Fruit fly (Drosophila melanogaster) whole organism, embryonic: ENCODE results near the gene CG32079.

Experiments used
- ATbp ChIP-seq: fragments of 200-800 bp; sonication (Bioruptor generic); optimal IDR thresholded peaks from 2 replicates; lab custom pipeline; 2017; ENCODE audit warnings: missing biosample characterization, mild to moderate bottlenecking, missing genetic modification characterization, missing genetic modification reagents
- Atf6 ChIP-seq: fragments of 200-800 bp; sonication (Bioruptor generic); IDR thresholded peaks from 2 replicates; pipeline ENCODE4 v1.3.6; 2022; ENCODE audit warnings: missing biosample characterization, missing genetic modification characterization
- BtbVII ChIP-seq: fragments of 200-800 bp; sonication (Bioruptor generic); optimal IDR thresholded peaks from 3 replicates; lab custom pipeline; 2017; ENCODE audit warnings: missing biosample characterization, mild to moderate bottlenecking, missing genetic modification characterization
- CG12299 ChIP-seq: fragments of 200-800 bp; sonication (Bioruptor generic); optimal IDR thresholded peaks from 2 replicates; lab custom pipeline; 2018; ENCODE audit warnings: missing biosample characterization, mild to moderate bottlenecking, missing genetic modification characterization
- CG13296 ChIP-seq: fragments of 200-800 bp; sonication (Bioruptor generic); optimal IDR thresholded peaks from 3 replicates; lab custom pipeline; 2018; ENCODE audit warnings: missing biosample characterization, mild to moderate bottlenecking, missing genetic modification characterization
- CG14014 ChIP-seq: fragments of 200-800 bp; sonication (Bioruptor generic); IDR thresholded peaks from 2 replicates; pipeline ENCODE4 v1.3.6; 2022; ENCODE audit warnings: missing biosample characterization, missing genetic modification characterization
- CG14050 ChIP-seq: fragments of 200-800 bp; sonication (Bioruptor generic); IDR thresholded peaks from 3 replicates; pipeline ENCODE4 v1.3.6; 2022; ENCODE audit warnings: missing biosample characterization, missing genetic modification characterization
- CG14860 ChIP-seq: fragments of 200-800 bp; sonication (Bioruptor generic); IDR thresholded peaks from 3 replicates; pipeline ENCODE4 v1.3.6; 2022; ENCODE audit warnings: missing biosample characterization, missing genetic modification characterization; ENCODE audit not compliant: partially characterized antibody
- CG14965 ChIP-seq: fragments of 200-800 bp; sonication (Bioruptor generic); optimal IDR thresholded peaks from 2 replicates; lab custom pipeline; 2016; ENCODE audit warnings: missing biosample characterization, missing genetic modification characterization, borderline replicate concordance
- CG15073 ChIP-seq: fragments of 200-800 bp; sonication (Bioruptor generic); optimal IDR thresholded peaks from 2 replicates; lab custom pipeline; 2016; ENCODE audit warnings: missing biosample characterization, missing genetic modification characterization
- CG17186 ChIP-seq: fragments of 200-800 bp; sonication (Bioruptor generic); optimal IDR thresholded peaks from 3 replicates; lab custom pipeline; 2017; ENCODE audit warnings: missing biosample characterization, missing genetic modification reagents, missing genetic modification characterization
- CG17328 ChIP-seq: fragments of 200-800 bp; sonication (Bioruptor generic); IDR thresholded peaks from 2 replicates; pipeline ENCODE4 v1.3.6; 2022; ENCODE audit warnings: missing biosample characterization, missing genetic modification characterization
- CG31441 ChIP-seq: fragments of 200-800 bp; sonication (Bioruptor generic); IDR thresholded peaks from 2 replicates; pipeline ENCODE4 v1.3.6; 2022; ENCODE audit warnings: missing biosample characterization, missing genetic modification characterization
- CG33213 ChIP-seq: fragments of 200-800 bp; sonication (Bioruptor generic); optimal IDR thresholded peaks from 3 replicates; lab custom pipeline; 2016; ENCODE audit warnings: missing biosample characterization, missing genetic modification characterization
- CG4360 ChIP-seq: fragments of 200-800 bp; sonication (Bioruptor generic); IDR thresholded peaks from 2 replicates; pipeline ENCODE4 v1.3.6; 2022; ENCODE audit warnings: missing biosample characterization, missing genetic modification characterization
- CG5953 ChIP-seq: fragments of 200-800 bp; sonication (Bioruptor generic); IDR thresholded peaks from 2 replicates; pipeline ENCODE4 v1.3.6; 2022; ENCODE audit warnings: missing biosample characterization, missing genetic modification characterization
- CG6765 ChIP-seq: fragments of 200-800 bp; sonication (Bioruptor generic); optimal IDR thresholded peaks from 3 replicates; lab custom pipeline; 2017; ENCODE audit warnings: missing biosample characterization, mild to moderate bottlenecking, missing genetic modification characterization
- CG6813 ChIP-seq: fragments of 200-800 bp; sonication (Bioruptor generic); optimal IDR thresholded peaks from 2 replicates; lab custom pipeline; 2017; ENCODE audit warnings: missing biosample characterization, missing genetic modification characterization, mild to moderate bottlenecking, moderate library complexity, missing genetic modification reagents
- CG7928 ChIP-seq: fragments of 200-800 bp; sonication (Bioruptor generic); optimal IDR thresholded peaks from 2 replicates; lab custom pipeline; 2017; ENCODE audit warnings: missing biosample characterization, mild to moderate bottlenecking, missing genetic modification characterization
- CG9215 ChIP-seq: fragments of 200-800 bp; sonication (Bioruptor generic); IDR thresholded peaks from 2 replicates; pipeline ENCODE4 v1.3.6; 2022; ENCODE audit warnings: missing biosample characterization, missing genetic modification characterization
- CG9609 ChIP-seq: fragments of 200-800 bp; sonication (Bioruptor generic); optimal IDR thresholded peaks from 3 replicates; lab custom pipeline; 2016; ENCODE audit warnings: missing biosample characterization, missing genetic modification characterization
- Fer3 ChIP-seq: fragments of 200-800 bp; sonication (Bioruptor generic); optimal IDR thresholded peaks from 2 replicates; lab custom pipeline; 2018; ENCODE audit warnings: missing biosample characterization, mild to moderate bottlenecking, missing genetic modification characterization, moderate library complexity
- Hr3 ChIP-seq: fragments of 200-800 bp; sonication (Bioruptor generic); optimal IDR thresholded peaks from 3 replicates; lab custom pipeline; 2016; ENCODE audit warnings: missing biosample characterization, missing genetic modification characterization
- Lpt ChIP-seq: fragments of >200 bp; optimal IDR thresholded peaks from 2 replicates; lab custom pipeline; 2018; ENCODE audit warnings: missing biosample characterization, missing genetic modification characterization
- MESR4 ChIP-seq: fragments of 200-800 bp; sonication (Bioruptor generic); optimal IDR thresholded peaks from 2 replicates; lab custom pipeline; 2018; ENCODE audit warnings: missing biosample characterization, mild to moderate bottlenecking, missing genetic modification characterization, moderate library complexity
- Med ChIP-seq: fragments of 200-800 bp; sonication (Bioruptor generic); peaks from one replicate; lab custom pipeline; 2016; ENCODE audit warnings: missing biosample characterization, missing genetic modification characterization, mild to moderate bottlenecking, inconsistent platforms, moderate library complexity
- Sox102F ChIP-seq: fragments of 200-800 bp; sonication (Bioruptor generic); optimal IDR thresholded peaks from 2 replicates; lab custom pipeline; 2018; ENCODE audit warnings: missing biosample characterization, mild to moderate bottlenecking, missing genetic modification characterization, moderate library complexity
- cg ChIP-seq: fragments of 200-800 bp; sonication (Bioruptor generic); optimal IDR thresholded peaks from 3 replicates; lab custom pipeline; 2019; ENCODE audit warnings: missing biosample characterization, mild to moderate bottlenecking, missing genetic modification characterization, moderate library complexity
- ci ChIP-seq: fragments of 200-800 bp; sonication (Bioruptor generic); IDR thresholded peaks from 3 replicates; pipeline ENCODE4 v1.3.6; 2022; ENCODE audit warnings: missing biosample characterization, missing genetic modification characterization
- crp ChIP-seq, 2 experiments: fragments of 200-800 bp; sonication (Bioruptor generic); optimal IDR thresholded peaks; 2 replicates in 1 of 2; 3 replicates in 1 of 2; lab custom pipeline; 2017; ENCODE audit warnings: missing biosample characterization in 2 of 2, missing genetic modification characterization in 2 of 2, mild to moderate bottlenecking in 1 of 2, moderate library complexity in 1 of 2
- da ChIP-seq: fragments of 200-800 bp; sonication (Bioruptor generic); optimal IDR thresholded peaks from 2 replicates; lab custom pipeline; 2016; ENCODE audit warnings: missing biosample characterization, missing genetic modification characterization
- dm ChIP-seq: fragments of 200-800 bp; sonication (Bioruptor generic); optimal IDR thresholded peaks from 3 replicates; lab custom pipeline; 2016; ENCODE audit warnings: missing biosample characterization, missing genetic modification characterization
- ems ChIP-seq: fragments of 200-800 bp; sonication (Bioruptor generic); optimal IDR thresholded peaks from 3 replicates; lab custom pipeline; 2016; ENCODE audit warnings: missing biosample characterization, missing genetic modification characterization
- hbn ChIP-seq: fragments of 200-800 bp; sonication (Bioruptor generic); IDR thresholded peaks from 2 replicates; pipeline ENCODE4 v1.3.6; 2022; ENCODE audit warnings: missing biosample characterization, missing genetic modification characterization; ENCODE audit not compliant: partially characterized antibody
- jigr1 ChIP-seq: fragments of 200-800 bp; sonication (Bioruptor generic); IDR thresholded peaks from 3 replicates; pipeline ENCODE4 v1.3.6; 2022; ENCODE audit warnings: missing biosample characterization, missing genetic modification characterization
- mld ChIP-seq: fragments of 200-800 bp; sonication (Bioruptor generic); IDR thresholded peaks from 3 replicates; pipeline ENCODE4 v1.3.6; 2022; ENCODE audit warnings: missing biosample characterization, missing genetic modification characterization; ENCODE audit not compliant: partially characterized antibody
- nerfin-2 ChIP-seq: fragments of 200-800 bp; sonication (Bioruptor generic); IDR thresholded peaks from 2 replicates; pipeline ENCODE4 v1.3.6; 2022; ENCODE audit warnings: missing biosample characterization, missing genetic modification characterization; ENCODE audit not compliant: partially characterized antibody
- nom ChIP-seq: fragments of 200-800 bp; sonication (Bioruptor generic); optimal IDR thresholded peaks from 2 replicates; lab custom pipeline; 2017; ENCODE audit warnings: missing biosample characterization, missing genetic modification characterization, mild to moderate bottlenecking, moderate library complexity, missing genetic modification reagents
- pita ChIP-seq: fragments of 200-800 bp; sonication (Bioruptor generic); optimal IDR thresholded peaks from 2 replicates; lab custom pipeline; 2017; ENCODE audit warnings: missing biosample characterization, mild to moderate bottlenecking, missing genetic modification characterization
- schlank ChIP-seq: fragments of 200-800 bp; sonication (Bioruptor generic); optimal IDR thresholded peaks from 2 replicates; lab custom pipeline; 2018; ENCODE audit warnings: missing biosample characterization, mild to moderate bottlenecking, missing genetic modification characterization
- sens-2 ChIP-seq: fragments of 200-800 bp; sonication (Bioruptor generic); IDR thresholded peaks from 2 replicates; pipeline ENCODE4 v1.3.6; 2022; ENCODE audit warnings: missing biosample characterization, missing genetic modification characterization
- sisA ChIP-seq: fragments of 200-800 bp; sonication (Bioruptor generic); IDR thresholded peaks from 2 replicates; pipeline ENCODE4 v1.3.6; 2022; ENCODE audit warnings: missing biosample characterization, missing genetic modification characterization
- slbo ChIP-seq: fragments of 200-800 bp; sonication (Bioruptor generic); IDR thresholded peaks from 2 replicates; pipeline ENCODE4 v1.3.6; 2022; ENCODE audit warnings: missing biosample characterization, missing genetic modification characterization
- sqz ChIP-seq: fragments of 200-800 bp; sonication (Bioruptor generic); optimal IDR thresholded peaks from 3 replicates; lab custom pipeline; 2018; ENCODE audit warnings: missing biosample characterization, mild to moderate bottlenecking, missing genetic modification characterization
- trem ChIP-seq: fragments of 200-800 bp; optimal IDR thresholded peaks from 3 replicates; lab custom pipeline; 2019; ENCODE audit warnings: missing biosample characterization, mild to moderate bottlenecking, missing genetic modification characterization, moderate library complexity

The CG32079 gene

DNA sequence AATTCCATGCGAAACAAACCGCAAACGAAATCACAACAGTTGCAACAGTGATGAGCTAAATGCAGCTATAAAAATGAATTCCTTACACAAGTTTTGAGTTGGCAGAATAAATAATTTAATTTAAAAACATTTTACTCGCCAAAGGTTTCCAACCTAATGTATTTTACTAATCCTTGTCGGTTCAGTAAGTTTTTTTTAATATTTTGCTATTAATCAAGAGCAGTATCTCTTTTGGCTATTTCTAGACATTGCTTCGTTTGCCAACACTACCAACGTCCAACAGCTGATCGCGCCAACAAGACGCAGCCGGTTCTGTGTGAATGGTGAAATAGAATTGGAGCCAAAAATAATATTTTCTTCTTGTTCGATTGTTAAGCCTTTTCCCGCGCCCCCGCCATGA is 39.3 kb downstream of the CG32079 start, which contains the start of the genes CG32075, CG45101 and SuUR (continued):
- TF ChIP-seq da (GFP tag; lab: Kevin White, UChicago) (peak; percentile 73), nerfin-2 (GFP tag; lab: Robert Waterston, UW) (no peak), CG5953 (GFP tag; lab: Robert Waterston, UW) (peak; percentile 62), Hr3 (GFP tag; lab: Kevin White, UChicago) (peak; percentile 90), CG33213 (GFP tag; lab: Kevin White, UChicago) (peak; percentile 91), sisA (GFP tag; lab: Robert Waterston, UW) (peak; percentile 92), schlank (peak; percentile 25), nom (GFP tag; lab: Kevin White, UChicago) (peak; percentile 42), CG7928 (GFP tag; lab: Kevin White, UChicago) (peak; percentile 41), pita (GFP tag; lab: Kevin White, UChicago) (no peak), CG12299 (tag; lab: Kevin White, UChicago) (peak; percentile 61), mld (GFP tag; lab: Robert Waterston, UW) (no peak), dm (GFP tag; lab: Kevin White, UChicago) (peak; percentile 84), trem (tag; lab: Kevin White, UChicago) (peak; percentile 79), sens-2 (peak; percentile 65), Lpt (GFP tag; lab: Kevin White, UChicago) (no peak), CG14860 (GFP tag; lab: Robert Waterston, UW) (no peak), CG14050 (GFP tag; lab: Robert Waterston, UW) (peak; percentile 72; the same call in 2 of the 3 replicates), cg (GFP tag; lab: Kevin White, UChicago) (no peak), crp (GFP tag; optimal IDR thresholded peaks at IDR 0.05; lab: Kevin White, UChicago) (peak; percentile 97 to 99), sqz (peak; percentile 18), CG9215 (GFP tag; lab: Robert Waterston, UW) (peak; percentile 82), CG14014 (GFP tag; lab: Robert Waterston, UW) (peak; percentile 87), hbn (GFP tag; lab: Robert Waterston, UW) (no peak), ems (peak; percentile 91), ATbp (GFP tag; lab: Kevin White, UChicago) (peak; percentile 60), CG17186 (GFP tag; lab: Kevin White, UChicago) (peak; percentile 55), slbo (GFP tag; lab: Robert Waterston, UW) (peak; percentile 94), CG6765 (peak; percentile 9), MESR4 (GFP tag; lab: Kevin White, UChicago) (peak; percentile 57), CG6813 (GFP tag; lab: Kevin White, UChicago) (no peak), BtbVII (GFP tag; lab: Kevin White, UChicago) (peak; percentile 13)
- TF ChIP-seq, all 482 proteins: peak for 396

DNA sequence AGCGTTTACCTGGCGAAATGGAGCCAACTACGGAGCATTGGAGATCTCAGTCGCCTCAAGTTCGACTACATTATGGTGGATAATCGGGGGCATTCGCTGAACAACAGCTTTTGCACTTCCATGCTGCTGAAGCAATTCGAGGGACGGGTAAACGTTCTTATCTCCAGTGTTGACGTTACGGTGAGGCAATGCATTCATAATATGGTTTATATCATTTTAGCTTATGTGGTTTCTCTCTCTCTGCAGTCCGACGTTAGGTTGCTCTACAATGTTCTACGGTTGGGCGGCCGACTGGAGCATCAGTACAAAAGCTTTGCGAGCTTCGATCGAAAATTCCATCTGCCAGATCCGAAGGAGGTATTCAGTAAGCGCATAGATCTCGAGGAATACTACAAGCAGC is 40.5 kb downstream of the CG32079 start:
- TF ChIP-seq ci (GFP tag; lab: Robert Waterston, UW) (0 out of 3 replicates have a peak, but pooled peaks have one; percentile 25), jigr1 (no peak), nom (GFP tag; lab: Kevin White, UChicago) (peak; percentile 48), Med (GFP tag; lab: Kevin White, UChicago) (peak; percentile 64), CG13296 (GFP tag; lab: Kevin White, UChicago) (peak; percentile 48), Sox102F (GFP tag; lab: Kevin White, UChicago) (no peak)

DNA sequence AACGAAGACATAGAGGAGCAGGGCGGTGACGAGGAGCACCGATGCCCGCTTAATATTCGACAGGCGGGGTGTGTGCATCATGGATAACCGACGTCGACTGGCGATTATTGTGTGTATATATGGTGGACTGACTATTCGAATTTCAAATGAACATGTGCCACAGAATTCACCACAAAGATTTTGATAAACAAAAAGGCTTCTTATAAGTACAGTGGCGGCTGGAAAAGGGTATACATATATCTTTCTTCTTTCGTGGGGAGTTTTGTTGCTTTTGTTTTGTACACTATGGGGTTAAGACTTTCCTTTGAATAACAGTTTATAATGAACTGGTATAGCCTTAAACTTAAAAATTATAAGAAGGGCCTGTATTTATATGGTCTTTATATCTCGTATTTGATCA is 44.4 kb downstream of the CG32079 start, which contains the start of gene CG6310:
Gene CG6310, minus strand, starts transcription at position 101 of the 400 bp plus-strand sequence.
- TF ChIP-seq CG9609, result no peak
- no peak for TF ChIP-seq CG31441 (GFP tag; lab: Robert Waterston, UW)
- TF ChIP-seq Med (GFP tag; lab: Kevin White, UChicago), result peak; percentile 45
- TF ChIP-seq ci (GFP tag; lab: Robert Waterston, UW), result no peak
- no peak for TF ChIP-seq CG4360
- no peak for TF ChIP-seq Fer3 (tag; lab: Kevin White, UChicago)
- no peak for TF ChIP-seq CG14965
- no peak for TF ChIP-seq CG17328 (GFP tag; lab: Robert Waterston, UW)
- TF ChIP-seq CG15073 (GFP tag; lab: Kevin White, UChicago), result peak; percentile 75
- TF ChIP-seq Atf6 (GFP tag; lab: Robert Waterston, UW), result 0 out of 2 replicates have a peak, but pooled peaks have one; percentile 20
